Fruit fly (Drosophila melanogaster) whole organism, embryonic: ENCODE measurements around the gene BBIP1.
A peak's percentile ranks its signal among the peaks of the same experiment; 100 is the strongest.

ENCODE experiments used
- Adf1 ChIP-seq: fragments of 200-800 bp; sonication (Bioruptor generic); IDR thresholded peaks from 2 replicates; pipeline ENCODE4 v1.3.6; 2022; ENCODE audit warnings: missing biosample characterization, missing genetic modification characterization
- Atf6 ChIP-seq: fragments of 200-800 bp; sonication (Bioruptor generic); IDR thresholded peaks from 2 replicates; pipeline ENCODE4 v1.3.6; 2022; ENCODE audit warnings: missing biosample characterization, missing genetic modification characterization
- CG10209 ChIP-seq: fragments of 200-800 bp; sonication (Bioruptor generic); optimal IDR thresholded peaks from 3 replicates; lab custom pipeline; 2017; ENCODE audit warnings: missing biosample characterization, mild to moderate bottlenecking, missing genetic modification characterization, missing genetic modification reagents
- CG11560 ChIP-seq: fragments of 200-800 bp; sonication (Bioruptor generic); IDR thresholded peaks from 3 replicates; pipeline ENCODE4 v1.3.6; 2022; ENCODE audit warnings: missing biosample characterization, missing genetic modification characterization
- CG11723 ChIP-seq: fragments of 200-800 bp; sonication (Bioruptor generic); optimal IDR thresholded peaks from 2 replicates; lab custom pipeline; 2017; ENCODE audit warnings: missing biosample characterization, mild to moderate bottlenecking, missing genetic modification characterization
- CG12071 ChIP-seq: fragments of 200-800 bp; sonication (Bioruptor generic); optimal IDR thresholded peaks from 3 replicates; lab custom pipeline; 2018; ENCODE audit warnings: missing biosample characterization, mild to moderate bottlenecking, missing genetic modification characterization
- CG12299 ChIP-seq: fragments of 200-800 bp; sonication (Bioruptor generic); optimal IDR thresholded peaks from 2 replicates; lab custom pipeline; 2018; ENCODE audit warnings: missing biosample characterization, mild to moderate bottlenecking, missing genetic modification characterization
- CG13287 ChIP-seq: fragments of 200-800 bp; sonication (Bioruptor generic); IDR thresholded peaks from 2 replicates; pipeline ENCODE4 v1.3.6; 2022; ENCODE audit warnings: missing biosample characterization, missing genetic modification characterization; ENCODE audit not compliant: partially characterized antibody
- CG14710 ChIP-seq: fragments of 200-800 bp; sonication (Bioruptor generic); optimal IDR thresholded peaks from 3 replicates; lab custom pipeline; 2019; ENCODE audit warnings: missing biosample characterization, mild to moderate bottlenecking, missing genetic modification characterization, moderate library complexity
- CG15269 ChIP-seq: fragments of 200-800 bp; sonication (Bioruptor generic); optimal IDR thresholded peaks from 2 replicates; lab custom pipeline; 2018; ENCODE audit warnings: missing biosample characterization, mild to moderate bottlenecking, missing genetic modification characterization, moderate library complexity
- CG15479 ChIP-seq: fragments of 200-800 bp; sonication (Bioruptor generic); optimal IDR thresholded peaks from 3 replicates; lab custom pipeline; 2019; ENCODE audit warnings: missing biosample characterization, mild to moderate bottlenecking, missing genetic modification characterization, moderate library complexity
- CG17912 ChIP-seq: fragments of 200-800 bp; sonication (Bioruptor generic); optimal IDR thresholded peaks from 2 replicates; lab custom pipeline; 2018; ENCODE audit warnings: missing biosample characterization, mild to moderate bottlenecking, missing genetic modification characterization
- CG18262 ChIP-seq: fragments of 200-800 bp; optimal IDR thresholded peaks from 3 replicates; lab custom pipeline; 2019; ENCODE audit warnings: missing biosample characterization, mild to moderate bottlenecking, missing genetic modification characterization, moderate library complexity
- CG31388 ChIP-seq: fragments of 200-800 bp; sonication (Bioruptor generic); optimal IDR thresholded peaks from 2 replicates; lab custom pipeline; 2016; ENCODE audit warnings: missing biosample characterization, missing genetic modification characterization
- CG31441 ChIP-seq: fragments of 200-800 bp; sonication (Bioruptor generic); IDR thresholded peaks from 2 replicates; pipeline ENCODE4 v1.3.6; 2022; ENCODE audit warnings: missing biosample characterization, missing genetic modification characterization
- CG32767 ChIP-seq: fragments of 200-800 bp; sonication (Bioruptor generic); IDR thresholded peaks from 2 replicates; pipeline ENCODE4 v1.3.6; 2022; ENCODE audit warnings: missing biosample characterization, missing genetic modification characterization
- CG33213 ChIP-seq: fragments of 200-800 bp; sonication (Bioruptor generic); optimal IDR thresholded peaks from 3 replicates; lab custom pipeline; 2016; ENCODE audit warnings: missing biosample characterization, missing genetic modification characterization
- CG34224 ChIP-seq: fragments of 200-800 bp; sonication (Bioruptor generic); IDR thresholded peaks from 3 replicates; pipeline ENCODE4 v1.3.6; 2022; ENCODE audit warnings: missing biosample characterization, missing genetic modification characterization; ENCODE audit not compliant: partially characterized antibody
- CG6813 ChIP-seq: fragments of 200-800 bp; sonication (Bioruptor generic); optimal IDR thresholded peaks from 2 replicates; lab custom pipeline; 2017; ENCODE audit warnings: missing biosample characterization, missing genetic modification characterization, mild to moderate bottlenecking, moderate library complexity, missing genetic modification reagents
- CG8924 ChIP-seq: fragments of 200-800 bp; optimal IDR thresholded peaks from 3 replicates; lab custom pipeline; 2019; ENCODE audit warnings: missing biosample characterization, mild to moderate bottlenecking, missing genetic modification characterization, moderate library complexity
- CG9727 ChIP-seq: fragments of 200-800 bp; sonication (Bioruptor generic); optimal IDR thresholded peaks from 3 replicates; lab custom pipeline; 2017; ENCODE audit warnings: missing biosample characterization, mild to moderate bottlenecking, missing genetic modification characterization
- D ChIP-seq, 2 experiments: fragments of 200-800 bp in 1 of 2; fragments of >200 bp in 1 of 2; sonication (Bioruptor generic) in 1 of 2; optimal IDR thresholded peaks; 2 replicates in 1 of 2; 3 replicates in 1 of 2; lab custom pipeline; 2017; ENCODE audit warnings: mild to moderate bottlenecking in 1 of 2, missing biosample characterization in 1 of 2, missing genetic modification characterization in 1 of 2, missing genetic modification reagents in 1 of 2
- E2f2 ChIP-seq: fragments of 200-800 bp; sonication (Bioruptor generic); IDR thresholded peaks from 2 replicates; pipeline ENCODE4 v1.3.6; 2022; ENCODE audit warnings: missing biosample characterization, missing genetic modification characterization
- Fer3 ChIP-seq: fragments of 200-800 bp; sonication (Bioruptor generic); optimal IDR thresholded peaks from 2 replicates; lab custom pipeline; 2018; ENCODE audit warnings: missing biosample characterization, mild to moderate bottlenecking, missing genetic modification characterization, moderate library complexity
- HHEX ChIP-seq: fragments of 200-800 bp; sonication (Bioruptor generic); optimal IDR thresholded peaks from 3 replicates; lab custom pipeline; 2017; ENCODE audit warnings: missing biosample characterization, mild to moderate bottlenecking, missing genetic modification characterization, missing genetic modification reagents
- Hand ChIP-seq: fragments of 200-800 bp; sonication (Bioruptor generic); optimal IDR thresholded peaks from 2 replicates; lab custom pipeline; 2017; ENCODE audit warnings: mild to moderate bottlenecking, missing biosample characterization, missing genetic modification reagents, missing genetic modification characterization
- Hmr ChIP-seq: fragments of 200-800 bp; sonication (Bioruptor generic); optimal IDR thresholded peaks from 3 replicates; lab custom pipeline; 2017; ENCODE audit warnings: mild to moderate bottlenecking, missing biosample characterization, missing genetic modification reagents, missing genetic modification characterization
- Mad ChIP-seq: fragments of 200-800 bp; sonication (Bioruptor generic); optimal IDR thresholded peaks from 2 replicates; lab custom pipeline; 2016; ENCODE audit warnings: missing biosample characterization, missing genetic modification characterization
- Nf-YB ChIP-seq: fragments of 200-800 bp; sonication (Bioruptor generic); optimal IDR thresholded peaks from 3 replicates; lab custom pipeline; 2019; ENCODE audit warnings: missing biosample characterization, mild to moderate bottlenecking, missing genetic modification characterization, moderate library complexity
- Nf-YC ChIP-seq: fragments of 200-800 bp; optimal IDR thresholded peaks from 3 replicates; lab custom pipeline; 2019; ENCODE audit warnings: missing biosample characterization, mild to moderate bottlenecking, missing genetic modification characterization, moderate library complexity
- Side ChIP-seq: fragments of 200-800 bp; sonication (Bioruptor generic); optimal IDR thresholded peaks from 2 replicates; lab custom pipeline; 2016; ENCODE audit warnings: missing biosample characterization, missing genetic modification characterization
- Sox100B ChIP-seq: fragments of 200-800 bp; sonication (Bioruptor generic); optimal IDR thresholded peaks from 3 replicates; lab custom pipeline; 2018; ENCODE audit warnings: missing biosample characterization, mild to moderate bottlenecking, missing genetic modification characterization
- Xrp1 ChIP-seq: fragments of 200-800 bp; sonication (Bioruptor generic); IDR thresholded peaks from 2 replicates; pipeline ENCODE4 v1.3.6; 2022; ENCODE audit warnings: missing biosample characterization, missing genetic modification characterization
- YL-1 ChIP-seq: fragments of 200-800 bp; sonication (Bioruptor generic); optimal IDR thresholded peaks from 3 replicates; lab custom pipeline; 2017; ENCODE audit warnings: missing biosample characterization, mild to moderate bottlenecking, missing genetic modification characterization
- ac ChIP-seq: fragments of 200-800 bp; sonication (Bioruptor generic); optimal IDR thresholded peaks from 3 replicates; lab custom pipeline; 2017; ENCODE audit warnings: missing biosample characterization, mild to moderate bottlenecking, missing genetic modification characterization
- chm ChIP-seq: fragments of 200-800 bp; sonication (Bioruptor generic); IDR thresholded peaks from 2 replicates; pipeline ENCODE4 v1.3.6; 2022; ENCODE audit warnings: missing biosample characterization, missing genetic modification characterization
- fd102C ChIP-seq: fragments of 200-800 bp; sonication (Bioruptor generic); optimal IDR thresholded peaks from 2 replicates; lab custom pipeline; 2018; ENCODE audit warnings: missing biosample characterization, mild to moderate bottlenecking, missing genetic modification characterization, moderate library complexity
- gfzf ChIP-seq: fragments of 200-800 bp; sonication (Bioruptor generic); optimal IDR thresholded peaks from 2 replicates; lab custom pipeline; 2016; ENCODE audit warnings: missing biosample characterization, mild to moderate bottlenecking, missing genetic modification characterization, moderate library complexity
- grn ChIP-seq: fragments of 200-800 bp; sonication (Bioruptor generic); optimal IDR thresholded peaks from 3 replicates; lab custom pipeline; 2017; ENCODE audit warnings: missing biosample characterization, missing genetic modification characterization
- gsb ChIP-seq: fragments of 200-800 bp; sonication (Bioruptor generic); IDR thresholded peaks from 2 replicates; pipeline ENCODE4 v1.3.6; 2022; ENCODE audit warnings: missing biosample characterization, missing genetic modification characterization
- jigr1 ChIP-seq: fragments of 200-800 bp; sonication (Bioruptor generic); IDR thresholded peaks from 3 replicates; pipeline ENCODE4 v1.3.6; 2022; ENCODE audit warnings: missing biosample characterization, missing genetic modification characterization
- lilli ChIP-seq: fragments of 200-800 bp; sonication (Bioruptor generic); optimal IDR thresholded peaks from 3 replicates; lab custom pipeline; 2016; ENCODE audit warnings: missing biosample characterization, missing genetic modification characterization
- nerfin-2 ChIP-seq: fragments of 200-800 bp; sonication (Bioruptor generic); IDR thresholded peaks from 2 replicates; pipeline ENCODE4 v1.3.6; 2022; ENCODE audit warnings: missing biosample characterization, missing genetic modification characterization; ENCODE audit not compliant: partially characterized antibody
- onecut ChIP-seq: fragments of 200-800 bp; sonication (Bioruptor generic); IDR thresholded peaks from 2 replicates; pipeline ENCODE4 v1.3.6; 2022; ENCODE audit warnings: missing biosample characterization, missing genetic modification characterization
- rib ChIP-seq: fragments of 200-800 bp; sonication (Bioruptor generic); IDR thresholded peaks from 2 replicates; pipeline ENCODE4 v1.3.6; 2022; ENCODE audit warnings: missing biosample characterization, missing genetic modification characterization
- schlank ChIP-seq: fragments of 200-800 bp; sonication (Bioruptor generic); optimal IDR thresholded peaks from 2 replicates; lab custom pipeline; 2018; ENCODE audit warnings: missing biosample characterization, mild to moderate bottlenecking, missing genetic modification characterization
- sens ChIP-seq: fragments of 200-800 bp; sonication (Bioruptor generic); peaks from one replicate; lab custom pipeline; 2016; ENCODE audit warnings: missing biosample characterization, missing genetic modification characterization
- slbo ChIP-seq: fragments of 200-800 bp; sonication (Bioruptor generic); IDR thresholded peaks from 2 replicates; pipeline ENCODE4 v1.3.6; 2022; ENCODE audit warnings: missing biosample characterization, missing genetic modification characterization
- tx ChIP-seq: fragments of 200-800 bp; sonication (Bioruptor generic); optimal IDR thresholded peaks from 2 replicates; lab custom pipeline; 2016; ENCODE audit warnings: missing biosample characterization, missing genetic modification characterization

Gene BBIP1

DNA sequence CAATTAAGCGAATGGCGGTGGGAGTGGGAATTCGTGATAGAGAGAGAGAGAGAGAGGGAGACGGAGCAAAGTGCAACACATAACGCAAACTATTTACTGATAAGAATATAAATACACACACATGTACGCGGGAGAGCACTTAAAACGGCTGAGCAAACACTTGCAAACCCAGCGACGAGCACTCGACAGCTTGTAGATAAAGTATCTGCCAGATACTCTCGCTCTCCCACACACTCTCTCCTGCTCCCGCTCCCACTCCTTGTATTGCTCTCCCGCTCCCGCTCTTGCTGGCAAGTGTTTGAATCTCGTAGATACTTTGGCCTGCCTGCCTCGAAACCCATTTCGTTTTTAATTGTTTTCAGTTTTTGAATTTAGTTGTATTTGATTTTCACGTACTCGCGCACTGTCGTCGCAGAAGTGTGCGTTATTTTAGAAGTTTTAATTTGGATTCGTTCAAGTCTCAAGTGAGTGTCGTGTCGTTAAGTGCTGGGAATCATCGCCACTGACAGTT lies 24.1 kb downstream of the BBIP1 start (continued):
- TF ChIP-seq CG13287 (GFP tag; lab: Robert Waterston, UW), result peak; percentile 45; the same call in 1 of the 2 replicates
- TF ChIP-seq gsb (GFP tag; lab: Robert Waterston, UW), result peak; percentile 6; the same call in 1 of the 2 replicates
- TF ChIP-seq CG33213 (GFP tag; lab: Kevin White, UChicago), result no peak
- peak; percentile 12 for TF ChIP-seq CG18262
- TF ChIP-seq Sox100B, result no peak
- peak; percentile 7 for TF ChIP-seq Fer3
- TF ChIP-seq CG6813 (GFP tag; lab: Kevin White, UChicago), result peak; percentile 84
- no peak for TF ChIP-seq tx (GFP tag; lab: Kevin White, UChicago)
- peak; percentile 14 for TF ChIP-seq CG8924 (tag; lab: Kevin White, UChicago)
- TF ChIP-seq D (optimal IDR thresholded peaks at IDR 0.05; lab: Kevin White, UChicago), result no peak
- TF ChIP-seq D (GFP tag; optimal IDR thresholded peaks at IDR 0.05; lab: Kevin White, UChicago), result peak; percentile 24
- peak; percentile 3 for TF ChIP-seq Mad
- TF ChIP-seq CG9727, result peak; percentile 19
- peak; percentile 59; the same call in 1 of the 2 replicates for TF ChIP-seq onecut (GFP tag; lab: Robert Waterston, UW)
- no peak for TF ChIP-seq nerfin-2 (GFP tag; lab: Robert Waterston, UW)
- peak; percentile 18 for TF ChIP-seq CG17912 (GFP tag; lab: Kevin White, UChicago)
- TF ChIP-seq gfzf, result no peak
- TF ChIP-seq CG31388 (GFP tag; lab: Kevin White, UChicago), result no peak
- TF ChIP-seq Atf6 (GFP tag; lab: Robert Waterston, UW), result peak; percentile 66
- TF ChIP-seq CG15269 (tag; lab: Kevin White, UChicago), result no peak
- TF ChIP-seq Nf-YB (GFP tag; lab: Kevin White, UChicago), result peak; percentile 22
- TF ChIP-seq grn (GFP tag; lab: Kevin White, UChicago), result peak; percentile 32
- no peak for TF ChIP-seq CG31441 (GFP tag; lab: Robert Waterston, UW)
- TF ChIP-seq lilli (GFP tag; lab: Kevin White, UChicago), result peak; percentile 18
- TF ChIP-seq CG11723 (GFP tag; lab: Kevin White, UChicago), result peak; percentile 43
- TF ChIP-seq schlank, result peak; percentile 41
- TF ChIP-seq YL-1, result peak; percentile 57
- TF ChIP-seq rib (GFP tag; lab: Robert Waterston, UW), result peak; percentile 81
- TF ChIP-seq Xrp1 (GFP tag; lab: Robert Waterston, UW), result peak; percentile 60
- peak; percentile 73 for TF ChIP-seq chm (GFP tag; lab: Robert Waterston, UW)
- TF ChIP-seq jigr1 (GFP tag; lab: Robert Waterston, UW), result no peak
- peak; percentile 41 for TF ChIP-seq Side (GFP tag; lab: Kevin White, UChicago)
- peak; percentile 37; the same call in 1 of the 2 replicates for TF ChIP-seq E2f2 (GFP tag; lab: Robert Waterston, UW)
- TF ChIP-seq CG34224 (GFP tag; lab: Robert Waterston, UW), result peak; percentile 72; the same call in 2 of the 3 replicates
- no peak for TF ChIP-seq CG11560 (tag; lab: Robert Waterston, UW)
- TF ChIP-seq CG10209 (GFP tag; lab: Kevin White, UChicago), result peak; percentile 14
- TF ChIP-seq CG14710 (tag; lab: Kevin White, UChicago), result no peak
- peak; percentile 9 for TF ChIP-seq CG12299 (tag; lab: Kevin White, UChicago)
- TF ChIP-seq CG12071 (GFP tag; lab: Kevin White, UChicago), result peak; percentile 67
- no peak for TF ChIP-seq fd102C
- peak; percentile 62; the same call in 1 of the 2 replicates for TF ChIP-seq CG32767 (GFP tag; lab: Robert Waterston, UW)
- no peak for TF ChIP-seq slbo (GFP tag; lab: Robert Waterston, UW)
- peak; percentile 24 for TF ChIP-seq Nf-YC (tag; lab: Kevin White, UChicago)
- peak; percentile 88 for TF ChIP-seq CG15479
- TF ChIP-seq Hmr (GFP tag; lab: Kevin White, UChicago), result peak; percentile 42
- peak; percentile 62 for TF ChIP-seq HHEX (GFP tag; lab: Kevin White, UChicago)
- peak; percentile 40; the same call in 1 of the 2 replicates for TF ChIP-seq Adf1 (GFP tag; lab: Robert Waterston, UW)
- peak; percentile 79 for TF ChIP-seq sens (GFP tag; lab: Kevin White, UChicago)
- TF ChIP-seq ac, result peak; percentile 8
- peak; percentile 54 for TF ChIP-seq Hand
